Worm (Caenorhabditis elegans) whole organism, L3 larva: ENCODE measurements around the gene bcc-1.

Experiments used
- ceh-16 ChIP-seq: sonication (generic microtip); optimal IDR thresholded peaks from 2 replicates; lab custom pipeline; 2017; ENCODE audit warnings: missing biosample characterization, missing genetic modification characterization
- ceh-28 ChIP-seq: fragments of 150-350 bp; optimal IDR thresholded peaks from 2 replicates; lab custom pipeline; 2014; ENCODE audit warnings: missing biosample characterization, missing genetic modification reagents, missing genetic modification characterization
- ceh-9 ChIP-seq: sonication (generic microtip); optimal IDR thresholded peaks from 2 replicates; lab custom pipeline; 2018; ENCODE audit warnings: missing biosample characterization, missing genetic modification characterization
- daf-12 ChIP-seq: fragments of 150-350 bp; optimal IDR thresholded peaks from 2 replicates; lab custom pipeline; 2014; ENCODE audit warnings: missing biosample characterization, missing genetic modification reagents, missing genetic modification characterization
- egl-27 ChIP-seq: sonication (generic microtip); optimal IDR thresholded peaks from 4 replicates; lab custom pipeline; 2017; ENCODE audit warnings: missing biosample characterization, missing genetic modification reagents, missing genetic modification characterization
- egl-5 ChIP-seq: fragments of 150-350 bp; optimal IDR thresholded peaks from 2 replicates; lab custom pipeline; 2017; ENCODE audit warnings: missing biosample characterization, missing genetic modification reagents, missing genetic modification characterization, inconsistent platforms
- nhr-237 ChIP-seq: fragments of 150-350 bp; optimal IDR thresholded peaks from 2 replicates; lab custom pipeline; 2014; ENCODE audit warnings: missing biosample characterization, missing genetic modification characterization
- nhr-28 ChIP-seq: fragments of 150-350 bp; optimal IDR thresholded peaks from 2 replicates; lab custom pipeline; 2014; ENCODE audit warnings: missing biosample characterization, missing genetic modification characterization
- sea-2 ChIP-seq: fragments of 150-350 bp; sonication (generic microtip); optimal IDR thresholded peaks from 4 replicates; lab custom pipeline; 2014; ENCODE audit warnings: missing biosample characterization, missing genetic modification reagents, missing genetic modification characterization
- skn-1 ChIP-seq: fragments of 150-350 bp; optimal IDR thresholded peaks from 2 replicates; lab custom pipeline; 2014; ENCODE audit warnings: missing biosample characterization, missing genetic modification characterization
- unc-39 ChIP-seq: sonication (generic microtip); optimal IDR thresholded peaks from 4 replicates; lab custom pipeline; 2017; ENCODE audit warnings: missing biosample characterization, missing genetic modification characterization
- zag-1 ChIP-seq: fragments of 150-350 bp; optimal IDR thresholded peaks from 2 replicates; lab custom pipeline; 2014; ENCODE audit warnings: missing biosample characterization, missing genetic modification characterization
- ztf-11 ChIP-seq: fragments of 150-350 bp; optimal IDR thresholded peaks from 2 replicates; lab custom pipeline; 2014; ENCODE audit warnings: missing biosample characterization, missing genetic modification characterization
- ztf-4 ChIP-seq: fragments of 150-350 bp; optimal IDR thresholded peaks from 2 replicates; lab custom pipeline; 2014; ENCODE audit warnings: missing biosample characterization, missing genetic modification characterization

DNA sequence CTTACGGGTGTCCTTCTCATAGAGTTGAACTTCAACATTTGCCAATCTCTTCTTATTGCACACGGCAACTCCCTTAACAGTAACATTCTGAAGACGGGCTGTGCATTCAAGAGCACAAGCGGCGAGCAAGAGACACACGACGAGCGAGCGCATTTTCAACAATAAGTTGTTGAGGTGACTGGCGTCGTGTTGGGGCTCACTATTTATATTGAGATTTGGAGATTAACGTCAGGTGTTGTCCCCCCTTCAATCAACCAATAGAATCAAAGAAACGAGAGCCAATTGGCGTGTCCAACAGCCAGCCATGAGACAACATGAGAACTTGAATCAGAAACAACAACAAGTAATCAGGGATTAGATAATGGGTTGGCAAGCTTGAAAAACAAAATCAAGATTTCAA lies 28.4 kb downstream of the bcc-1 start, which contains the start of gene ttr-16:
- TF ChIP-seq nhr-28 (tag; lab: Kevin White, UChicago) (no peak), ceh-28 (tag; lab: Kevin White, UChicago) (no peak), ceh-16 (no peak), zag-1 (tag; lab: Kevin White, UChicago) (no peak), egl-5 (tag; lab: Kevin White, UChicago) (peak; percentile 63), sea-2 (GFP tag; lab: Kevin White, UChicago) (no peak), skn-1 (tag; lab: Kevin White, UChicago) (no peak), daf-12 (no peak), ztf-11 (tag; lab: Kevin White, UChicago) (no peak), ztf-4 (tag; lab: Kevin White, UChicago) (no peak), unc-39 (no peak), nhr-237 (tag; lab: Kevin White, UChicago) (no peak), ceh-9 (tag; lab: Kevin White, UChicago) (no peak), egl-27 (tag; lab: Kevin White, UChicago) (no peak)
